Fruit fly (Drosophila melanogaster) whole organism, prepupa: ENCODE results near the gene CG43121.

Experiments used
- Blimp-1 ChIP-seq: fragments of 200-800 bp; sonication (Bioruptor generic); optimal IDR thresholded peaks from 3 replicates; lab custom pipeline; 2017; ENCODE audit warnings: missing biosample characterization, missing genetic modification characterization, mild to moderate bottlenecking, moderate library complexity, missing genetic modification reagents
- CG10631 ChIP-seq: fragments of 200-800 bp; sonication (Bioruptor generic); optimal IDR thresholded peaks from 2 replicates; lab custom pipeline; 2016; ENCODE audit warnings: missing biosample characterization, missing genetic modification characterization
- CG10669 ChIP-seq: fragments of 200-800 bp; sonication (Bioruptor generic); optimal IDR thresholded peaks from 3 replicates; lab custom pipeline; 2018; ENCODE audit warnings: missing biosample characterization, mild to moderate bottlenecking, missing genetic modification characterization, moderate library complexity
- CG11762 ChIP-seq: fragments of 200-800 bp; sonication (Bioruptor generic); optimal IDR thresholded peaks from 3 replicates; lab custom pipeline; 2016; ENCODE audit warnings: missing biosample characterization, missing genetic modification characterization; ENCODE audit not compliant: insufficient read depth
- CG11902 ChIP-seq: fragments of 200-800 bp; sonication (Bioruptor generic); optimal IDR thresholded peaks from 3 replicates; lab custom pipeline; 2016; ENCODE audit warnings: missing biosample characterization, missing genetic modification characterization
- CG16779 ChIP-seq: fragments of 200-800 bp; sonication (Bioruptor generic); optimal IDR thresholded peaks from 3 replicates; lab custom pipeline; 2017; ENCODE audit warnings: missing biosample characterization, mild to moderate bottlenecking, missing genetic modification characterization
- CG31627 ChIP-seq: fragments of 200-800 bp; sonication (Bioruptor generic); optimal IDR thresholded peaks from 3 replicates; lab custom pipeline; 2016; ENCODE audit warnings: missing biosample characterization, missing genetic modification characterization
- CG32006 ChIP-seq: fragments of 200-800 bp; sonication (Bioruptor generic); optimal IDR thresholded peaks from 3 replicates; lab custom pipeline; 2017; ENCODE audit warnings: missing biosample characterization, mild to moderate bottlenecking, missing genetic modification characterization
- CG34406 ChIP-seq: fragments of 200-800 bp; sonication (Bioruptor generic); optimal IDR thresholded peaks from 3 replicates; lab custom pipeline; 2016; ENCODE audit warnings: missing biosample characterization, missing genetic modification characterization
- CG6276 ChIP-seq: fragments of 200-800 bp; sonication (Bioruptor generic); optimal IDR thresholded peaks from 2 replicates; lab custom pipeline; 2017; ENCODE audit warnings: missing biosample characterization, mild to moderate bottlenecking, missing genetic modification characterization
- CG6792 ChIP-seq: fragments of 200-800 bp; sonication (Bioruptor generic); optimal IDR thresholded peaks from 3 replicates; lab custom pipeline; 2016; ENCODE audit warnings: missing biosample characterization, missing genetic modification characterization
- CG6808 ChIP-seq: fragments of 200-800 bp; sonication (Bioruptor generic); optimal IDR thresholded peaks from 3 replicates; lab custom pipeline; 2017; ENCODE audit warnings: missing biosample characterization, missing genetic modification characterization, mild to moderate bottlenecking, moderate library complexity, missing genetic modification reagents
- CG6854 ChIP-seq: fragments of 200-800 bp; sonication (Bioruptor generic); optimal IDR thresholded peaks from 2 replicates; lab custom pipeline; 2017; ENCODE audit warnings: missing biosample characterization, mild to moderate bottlenecking, missing genetic modification characterization
- CG7368 ChIP-seq: fragments of 200-800 bp; sonication (Bioruptor generic); optimal IDR thresholded peaks from 3 replicates; lab custom pipeline; 2016; ENCODE audit warnings: missing biosample characterization, missing genetic modification characterization
- CG8319 ChIP-seq: fragments of 200-800 bp; sonication (Bioruptor generic); optimal IDR thresholded peaks from 3 replicates; lab custom pipeline; 2016; ENCODE audit warnings: missing biosample characterization, missing genetic modification characterization
- CG8632 ChIP-seq: fragments of 200-800 bp; sonication (Bioruptor generic); optimal IDR thresholded peaks from 3 replicates; lab custom pipeline; 2016; ENCODE audit warnings: missing biosample characterization, missing genetic modification characterization
- CG9139 ChIP-seq: fragments of 200-800 bp; sonication (Bioruptor generic); optimal IDR thresholded peaks from 3 replicates; lab custom pipeline; 2017; ENCODE audit warnings: missing biosample characterization, mild to moderate bottlenecking, missing genetic modification characterization
- Eip75B ChIP-seq: fragments of 200-800 bp; sonication (Bioruptor generic); optimal IDR thresholded peaks from 3 replicates; lab custom pipeline; 2016; ENCODE audit warnings: missing biosample characterization, missing genetic modification characterization
- Eip78C ChIP-seq: fragments of 200-800 bp; sonication (Bioruptor generic); peaks from one replicate; lab custom pipeline; 2016; ENCODE audit warnings: missing biosample characterization, missing genetic modification characterization
- Ets96B ChIP-seq: fragments of 200-800 bp; optimal IDR thresholded peaks from 2 replicates; lab custom pipeline; 2019; ENCODE audit warnings: missing biosample characterization, mild to moderate bottlenecking, missing genetic modification characterization, moderate library complexity
- Gug ChIP-seq: fragments of 200-800 bp; sonication (Bioruptor generic); IDR thresholded peaks from 2 replicates; pipeline ENCODE4 v1.3.6; 2022; ENCODE audit warnings: missing biosample characterization, missing genetic modification characterization
- Hr38 ChIP-seq: sonication (Bioruptor generic); optimal IDR thresholded peaks from 2 replicates; lab custom pipeline; 2016; ENCODE audit warnings: missing biosample characterization, missing genetic modification characterization
- Lpt ChIP-seq: fragments of 200-800 bp; sonication (Bioruptor generic); optimal IDR thresholded peaks from 3 replicates; lab custom pipeline; 2016; ENCODE audit warnings: missing biosample characterization, missing genetic modification characterization
- Met ChIP-seq: fragments of 200-800 bp; sonication (Bioruptor generic); optimal IDR thresholded peaks from 3 replicates; lab custom pipeline; 2016; ENCODE audit warnings: missing biosample characterization, missing genetic modification characterization
- Smox ChIP-seq: fragments of 200-800 bp; sonication (Bioruptor generic); optimal IDR thresholded peaks from 3 replicates; lab custom pipeline; 2016; ENCODE audit warnings: missing biosample characterization, missing genetic modification characterization
- Sox102F ChIP-seq: fragments of 200-800 bp; sonication (Bioruptor generic); optimal IDR thresholded peaks from 2 replicates; lab custom pipeline; 2016; ENCODE audit warnings: missing biosample characterization, mild to moderate bottlenecking, missing genetic modification characterization
- Sox14 ChIP-seq: fragments of 200-800 bp; sonication (Bioruptor generic); optimal IDR thresholded peaks from 3 replicates; lab custom pipeline; 2016; ENCODE audit warnings: missing biosample characterization, missing genetic modification characterization
- Sox15 ChIP-seq: fragments of 200-800 bp; sonication (Bioruptor generic); optimal IDR thresholded peaks from 3 replicates; lab custom pipeline; 2016; ENCODE audit warnings: missing biosample characterization, missing genetic modification characterization
- achi ChIP-seq: fragments of 200-800 bp; sonication (Bioruptor generic); optimal IDR thresholded peaks from 3 replicates; lab custom pipeline; 2016; ENCODE audit warnings: missing biosample characterization, missing genetic modification characterization
- acj6 ChIP-seq: fragments of 200-800 bp; sonication (Bioruptor generic); optimal IDR thresholded peaks from 3 replicates; lab custom pipeline; 2016; ENCODE audit warnings: missing biosample characterization, missing genetic modification characterization
- cyc ChIP-seq: fragments of 200-800 bp; sonication (Bioruptor generic); optimal IDR thresholded peaks from 3 replicates; lab custom pipeline; 2016; ENCODE audit warnings: missing biosample characterization, missing genetic modification characterization
- eg ChIP-seq: fragments of 200-800 bp; sonication (Bioruptor generic); IDR thresholded peaks from 3 replicates; pipeline ENCODE4 v1.3.6; 2022; ENCODE audit warnings: missing biosample characterization, missing genetic modification characterization
- esn ChIP-seq: fragments of 200-800 bp; sonication (Bioruptor generic); optimal IDR thresholded peaks from 2 replicates; lab custom pipeline; 2016; ENCODE audit warnings: missing biosample characterization, mild to moderate bottlenecking, missing genetic modification characterization, moderate library complexity
- fd85E ChIP-seq: fragments of 200-800 bp; sonication (Bioruptor generic); optimal IDR thresholded peaks from 3 replicates; lab custom pipeline; 2016; ENCODE audit warnings: missing biosample characterization, missing genetic modification characterization
- lz ChIP-seq: fragments of 200-800 bp; sonication (Bioruptor generic); optimal IDR thresholded peaks from 3 replicates; lab custom pipeline; 2016; ENCODE audit warnings: missing biosample characterization, missing genetic modification characterization
- pdm3 ChIP-seq: fragments of 200-800 bp; sonication (Bioruptor generic); optimal IDR thresholded peaks from 3 replicates; lab custom pipeline; 2016; ENCODE audit warnings: missing biosample characterization, missing genetic modification characterization
- salr ChIP-seq, 2 experiments: fragments of 200-800 bp; sonication (Bioruptor generic); optimal IDR thresholded peaks; 3 replicates each; lab custom pipeline; 2016 to 2018; ENCODE audit warnings: missing biosample characterization in 2 of 2, missing genetic modification characterization in 2 of 2, mild to moderate bottlenecking in 1 of 2
- spab ChIP-seq: fragments of 200-800 bp; sonication (Bioruptor generic); optimal IDR thresholded peaks from 2 replicates; lab custom pipeline; 2017; ENCODE audit warnings: missing biosample characterization, mild to moderate bottlenecking, missing genetic modification characterization, missing genetic modification reagents
- ss ChIP-seq, 2 experiments: fragments of 200-800 bp; sonication (Bioruptor generic); optimal IDR thresholded peaks; 2 replicates in 1 of 2; 3 replicates in 1 of 2; lab custom pipeline; 2017 to 2018; ENCODE audit warnings: mild to moderate bottlenecking in 2 of 2, missing biosample characterization in 2 of 2, missing genetic modification characterization in 2 of 2, moderate library complexity in 1 of 2
- svp ChIP-seq: fragments of 200-800 bp; sonication (Bioruptor generic); peaks from one replicate; lab custom pipeline; 2016; ENCODE audit warnings: missing biosample characterization, missing genetic modification characterization
- topi ChIP-seq: fragments of 200-800 bp; sonication (Bioruptor generic); optimal IDR thresholded peaks from 3 replicates; lab custom pipeline; 2016; ENCODE audit warnings: missing biosample characterization, missing genetic modification characterization
- vri ChIP-seq: fragments of 200-800 bp; sonication (Bioruptor generic); optimal IDR thresholded peaks from 3 replicates; lab custom pipeline; 2016; ENCODE audit warnings: missing biosample characterization, mild to moderate bottlenecking, missing genetic modification characterization

CG43121 gene

DNA sequence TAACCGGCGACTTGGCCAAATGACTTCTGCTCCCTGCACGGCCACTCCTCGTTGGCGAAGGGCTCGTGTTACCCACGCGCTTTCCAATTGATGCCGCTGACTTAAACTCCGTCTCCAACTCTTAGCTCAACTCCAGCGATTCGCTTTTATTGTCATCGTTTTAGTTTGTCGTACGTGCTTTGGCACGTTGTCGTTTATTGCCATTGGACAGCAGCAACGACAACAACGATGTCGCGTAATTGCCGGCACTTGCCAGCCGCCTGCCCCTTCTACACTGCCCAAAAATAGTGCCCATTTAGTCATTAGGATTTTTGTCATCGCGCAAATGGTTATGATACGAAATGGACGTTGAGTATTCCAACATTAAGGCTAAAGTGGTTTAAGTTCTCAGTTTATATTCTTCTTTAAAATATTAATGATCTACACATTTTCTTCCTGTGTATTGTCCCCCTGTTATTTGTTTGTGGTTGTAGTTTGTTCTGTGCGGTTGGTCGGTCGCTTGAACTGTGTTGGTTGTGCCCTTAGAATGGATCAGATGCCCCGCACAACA, 6.4 kb downstream of the CG43121 start (continued):
- peak; percentile 81 for TF ChIP-seq CG11762
- TF ChIP-seq Smox (GFP tag; lab: Kevin White, UChicago): peak; percentile 71
- TF ChIP-seq lz (GFP tag; lab: Kevin White, UChicago): peak; percentile 74
- TF ChIP-seq CG8632 (GFP tag; lab: Kevin White, UChicago): peak; percentile 67
- peak; percentile 3 for TF ChIP-seq Blimp-1 (GFP tag; lab: Kevin White, UChicago)
- peak; percentile 89 for TF ChIP-seq CG10631 (GFP tag; lab: Kevin White, UChicago)
- TF ChIP-seq CG10669 (GFP tag; lab: Kevin White, UChicago): peak; percentile 87
- peak; percentile 90 for TF ChIP-seq Sox14 (GFP tag; lab: Kevin White, UChicago)
- peak; percentile 24 for TF ChIP-seq CG8319 (GFP tag; lab: Kevin White, UChicago)

DNA sequence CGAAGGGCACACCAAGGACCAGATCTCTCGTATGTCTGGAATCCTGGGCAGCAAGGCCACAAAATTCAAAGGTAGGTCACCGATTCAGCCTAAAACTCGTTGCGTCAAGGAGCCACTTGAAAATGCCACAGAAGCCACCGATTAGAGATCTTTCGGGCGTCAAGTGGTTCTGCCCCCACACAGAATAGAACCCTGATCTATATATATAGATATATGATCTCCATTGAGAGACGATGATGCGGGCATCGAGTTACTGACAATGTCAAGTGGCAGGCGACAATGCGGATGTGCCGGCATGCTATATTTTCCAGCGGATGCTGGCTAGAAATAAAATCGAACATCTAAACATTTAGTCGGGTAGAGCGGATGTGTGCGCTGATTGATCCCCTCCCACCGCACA, 7.8 kb downstream of the CG43121 start:
- TF ChIP-seq Eip78C (GFP tag; lab: Kevin White, UChicago) (peak; percentile 13), CG9139 (GFP tag; lab: Kevin White, UChicago) (no peak)

DNA sequence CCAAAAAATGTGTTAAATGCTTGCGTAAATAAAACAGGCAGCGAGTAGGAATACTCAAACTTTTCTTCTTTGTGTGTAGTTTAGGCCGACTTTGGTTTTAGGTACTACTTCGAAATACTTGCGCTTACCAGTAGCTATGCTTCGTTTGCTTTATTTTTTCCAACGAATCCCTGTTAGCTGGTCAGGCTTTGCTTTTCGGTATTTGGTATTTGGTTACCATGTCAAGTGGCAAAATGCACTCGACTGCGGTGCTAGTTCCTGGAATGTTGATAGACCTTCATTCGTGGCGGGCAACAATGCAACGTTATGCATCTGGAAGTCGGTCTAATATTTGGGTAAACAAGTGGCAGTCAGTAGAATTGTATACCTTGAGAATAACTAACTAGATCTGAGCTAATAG, 8.5 kb downstream of the CG43121 start:
- TF ChIP-seq Eip75B (GFP tag; lab: Kevin White, UChicago): no peak
- no peak for TF ChIP-seq CG8632 (GFP tag; lab: Kevin White, UChicago)
- no peak for TF ChIP-seq CG10669 (GFP tag; lab: Kevin White, UChicago)
- TF ChIP-seq topi (GFP tag; lab: Kevin White, UChicago): no peak
- TF ChIP-seq CG16779 (tag; lab: Kevin White, UChicago): no peak
- no peak for TF ChIP-seq lz (GFP tag; lab: Kevin White, UChicago)
- no peak for TF ChIP-seq fd85E (GFP tag; lab: Kevin White, UChicago)
- TF ChIP-seq CG6792 (GFP tag; lab: Kevin White, UChicago): no peak
- TF ChIP-seq Ets96B: no peak
- TF ChIP-seq cyc (GFP tag; lab: Kevin White, UChicago): no peak
- TF ChIP-seq acj6 (GFP tag; lab: Kevin White, UChicago): no peak

DNA sequence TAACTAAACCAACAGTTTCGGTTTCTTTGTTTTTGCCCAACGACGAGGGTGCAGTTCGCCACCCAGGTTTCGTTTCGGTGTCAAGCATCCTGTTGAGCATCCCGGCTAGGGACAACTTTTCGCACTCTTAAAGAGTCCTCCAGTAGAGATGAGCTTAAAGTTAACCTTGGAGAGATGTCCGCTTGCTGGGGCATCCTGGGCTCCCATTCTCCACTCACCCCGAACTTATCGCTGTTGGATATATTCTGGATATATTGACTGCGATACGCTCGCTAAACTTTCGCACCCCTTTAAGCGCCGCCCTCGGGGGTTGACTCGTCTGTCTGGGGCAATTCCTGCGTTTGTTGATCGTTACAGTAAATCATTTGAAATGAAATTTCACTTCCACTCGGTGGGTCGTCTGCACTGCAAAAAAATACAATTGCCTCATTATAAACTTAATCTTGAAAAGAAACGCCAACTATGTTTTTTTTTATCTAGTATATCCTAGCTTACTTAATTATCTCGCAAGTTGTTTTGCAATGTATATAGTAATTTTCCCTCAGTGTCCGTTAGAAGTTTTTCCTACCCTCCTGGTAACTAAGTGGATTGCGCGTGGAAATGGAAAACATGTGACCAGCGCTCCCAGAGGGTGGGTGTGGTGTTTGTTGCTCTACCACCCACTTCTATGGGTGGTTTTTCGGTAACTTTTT, 10.5 kb downstream of the CG43121 start:
- no peak for TF ChIP-seq CG6808
- peak; percentile 26 for TF ChIP-seq Sox14 (GFP tag; lab: Kevin White, UChicago)
- peak; percentile 20 for TF ChIP-seq spab (GFP tag; lab: Kevin White, UChicago)
- TF ChIP-seq achi: peak; percentile 44
- no peak for TF ChIP-seq Hr38 (GFP tag; lab: Kevin White, UChicago)
- no peak for TF ChIP-seq Lpt (GFP tag; lab: Kevin White, UChicago)
- TF ChIP-seq CG6276 (GFP tag; lab: Kevin White, UChicago): no peak
- TF ChIP-seq lz (GFP tag; lab: Kevin White, UChicago): peak; percentile 50
- peak; percentile 14 for TF ChIP-seq CG6792 (GFP tag; lab: Kevin White, UChicago)
- TF ChIP-seq eg: 0 out of 3 replicates have a peak, but pooled peaks have one; percentile 22
- TF ChIP-seq Met (GFP tag; lab: Kevin White, UChicago): peak; percentile 48
- no peak for TF ChIP-seq CG7368 (GFP tag; lab: Kevin White, UChicago)
- peak; percentile 30 for TF ChIP-seq CG10631 (GFP tag; lab: Kevin White, UChicago)
- peak; percentile 47 for TF ChIP-seq Sox102F
- TF ChIP-seq svp (GFP tag; lab: Kevin White, UChicago): peak; percentile 65
- TF ChIP-seq Gug (GFP tag; lab: Robert Waterston, UW): no peak
- peak; percentile 33 for TF ChIP-seq pdm3 (GFP tag; lab: Kevin White, UChicago)
- no peak for TF ChIP-seq CG6854 (GFP tag; lab: Kevin White, UChicago)
- TF ChIP-seq CG10669 (GFP tag; lab: Kevin White, UChicago): peak; percentile 10
- no peak for TF ChIP-seq salr (GFP tag; optimal IDR thresholded peaks at IDR 0.05; lab: Kevin White, UChicago)
- peak in 1 of 2 experiments; percentile 17 for TF ChIP-seq ss (GFP tag; optimal IDR thresholded peaks at IDR 0.05; lab: Kevin White, UChicago)
- no peak for TF ChIP-seq Sox15 (GFP tag; lab: Kevin White, UChicago)
- TF ChIP-seq vri (GFP tag; lab: Kevin White, UChicago): no peak
- TF ChIP-seq CG11902 (GFP tag; lab: Kevin White, UChicago): no peak
- TF ChIP-seq CG16779 (tag; lab: Kevin White, UChicago): no peak
- TF ChIP-seq CG31627 (GFP tag; lab: Kevin White, UChicago): peak; percentile 21
- no peak for TF ChIP-seq fd85E (GFP tag; lab: Kevin White, UChicago)
- no peak for TF ChIP-seq CG9139 (GFP tag; lab: Kevin White, UChicago)
- TF ChIP-seq esn: peak; percentile 63
- peak; percentile 13 for TF ChIP-seq CG34406 (GFP tag; lab: Kevin White, UChicago)
- no peak for TF ChIP-seq CG11762
- peak; percentile 26 for TF ChIP-seq CG32006
